Worm (Caenorhabditis elegans) whole organism, L4 larva: ENCODE results near the gene Y51A2B.5.
"Not testable (repeated sequence)": the region's sequence is repeated elsewhere in the genome, so short reads cannot be mapped to it uniquely, and the experiment has no call there.

ENCODE experiments used
- F26F4.8 ChIP-seq: fragments of 200-800 bp; sonication (Bioruptor generic); conservative IDR thresholded peaks from 2 replicates; pipeline ENCODE4 v1.3.6; 2022; ENCODE audit warnings: missing genetic modification characterization, missing compliant biosample characterization
- F44E2.7 ChIP-seq: fragments of 200-800 bp; sonication (Bioruptor generic); IDR thresholded peaks from 2 replicates; pipeline ENCODE4 v2.1.2; 2022; ENCODE audit warnings: missing genetic modification characterization, missing compliant biosample characterization
- F49E8.2 ChIP-seq: sonication (generic microtip); optimal IDR thresholded peaks from 2 replicates; lab custom pipeline; 2016; ENCODE audit warnings: missing compliant biosample characterization, mild to moderate bottlenecking, missing genetic modification characterization, borderline replicate concordance
- R02D3.7 ChIP-seq: fragments of 150-350 bp; sonication (generic microtip); optimal IDR thresholded peaks from 3 replicates; lab custom pipeline; 2014; ENCODE audit warnings: missing biosample characterization, missing genetic modification characterization
- T20F7.1 ChIP-seq: fragments of 200-800 bp; sonication (Bioruptor generic); optimal IDR thresholded peaks from 2 replicates; lab custom pipeline; 2018; ENCODE audit warnings: mild to moderate bottlenecking, missing genetic modification characterization, missing compliant biosample characterization
- T26A8.4 ChIP-seq: fragments of 200-800 bp; sonication (Bioruptor generic); IDR thresholded peaks from 2 replicates; pipeline ENCODE4 v1.3.6; 2022; ENCODE audit warnings: missing genetic modification characterization, missing compliant biosample characterization
- Y5F2A.4 ChIP-seq: fragments of 200-800 bp; sonication (Bioruptor generic); optimal IDR thresholded peaks from 2 replicates; lab custom pipeline; 2018; ENCODE audit warnings: mild to moderate bottlenecking, missing genetic modification characterization, missing compliant biosample characterization
- ZK337.2 ChIP-seq: fragments of 200-800 bp; sonication (Bioruptor generic); IDR thresholded peaks from 2 replicates; pipeline ENCODE4 v1.3.6; 2022; ENCODE audit warnings: missing genetic modification reagents, missing genetic modification characterization, missing compliant biosample characterization
- aha-1 ChIP-seq: fragments of 150-350 bp; peaks from one replicate; lab custom pipeline; 2014; ENCODE audit warnings: missing biosample characterization, missing genetic modification characterization
- aly-2 ChIP-seq: sonication (generic microtip); optimal IDR thresholded peaks from 2 replicates; lab custom pipeline; 2018; ENCODE audit warnings: missing biosample characterization, missing genetic modification characterization
- ama-1 ChIP-seq: fragments of 150-350 bp; optimal IDR thresholded peaks from 2 replicates; lab custom pipeline; 2014; ENCODE audit warnings: inconsistent platforms, mixed read lengths
- arid-1 ChIP-seq: fragments of 200-800 bp; sonication (Bioruptor generic); conservative IDR thresholded peaks from 2 replicates; pipeline ENCODE4 v1.3.6; 2022; ENCODE audit warnings: missing genetic modification reagents, missing genetic modification characterization, missing compliant biosample characterization
- attf-4 ChIP-seq: sonication (generic microtip); optimal IDR thresholded peaks from 3 replicates; lab custom pipeline; 2017; ENCODE audit warnings: missing biosample characterization, missing genetic modification characterization
- ceh-20 ChIP-seq: fragments of 200-800 bp; sonication (Bioruptor generic); IDR thresholded peaks from 2 replicates; pipeline ENCODE4 v1.3.6; 2022; ENCODE audit warnings: missing genetic modification reagents, missing genetic modification characterization, missing compliant biosample characterization
- ceh-28 ChIP-seq: fragments of 150-350 bp; optimal IDR thresholded peaks from 2 replicates; lab custom pipeline; 2014; ENCODE audit warnings: missing biosample characterization, missing genetic modification reagents, missing genetic modification characterization
- ceh-62 ChIP-seq: sonication (generic microtip); optimal IDR thresholded peaks from 2 replicates; lab custom pipeline; 2017; ENCODE audit warnings: missing biosample characterization, missing genetic modification characterization
- cey-2 ChIP-seq: sonication (generic microtip); optimal IDR thresholded peaks from 3 replicates; lab custom pipeline; 2017; ENCODE audit warnings: missing genetic modification characterization, mild to moderate bottlenecking, missing compliant biosample characterization, antibody characterized with exemption, borderline replicate concordance; ENCODE audit not compliant: insufficient read depth
- daf-16 ChIP-seq, 3 experiments: sonication (generic microtip); optimal IDR thresholded peaks; 2 replicates each; lab custom pipeline; 2016 to 2017; ENCODE audit warnings: missing genetic modification characterization in 3 of 3, missing genetic modification reagents in 3 of 3, mild to moderate bottlenecking in 2 of 3, missing compliant biosample characterization in 2 of 3, missing biosample characterization in 1 of 3, moderate library complexity in 1 of 3
- dmd-6 ChIP-seq: fragments of 200-800 bp; sonication (Bioruptor generic); IDR thresholded peaks from 2 replicates; pipeline ENCODE4 v1.3.6; 2022; ENCODE audit warnings: missing genetic modification reagents, missing genetic modification characterization, missing compliant biosample characterization
- duxl-1 ChIP-seq: sonication (generic microtip); optimal IDR thresholded peaks from 2 replicates; lab custom pipeline; 2016; ENCODE audit warnings: mild to moderate bottlenecking, missing genetic modification characterization, moderate library complexity, missing compliant biosample characterization; ENCODE audit not compliant: poor library complexity
- dve-1 ChIP-seq: sonication (generic microtip); optimal IDR thresholded peaks from 2 replicates; lab custom pipeline; 2017; ENCODE audit warnings: antibody characterized with exemption, mild to moderate bottlenecking, missing genetic modification characterization, missing compliant biosample characterization; ENCODE audit not compliant: insufficient read depth
- egl-43 ChIP-seq: fragments of 200-800 bp; sonication (Bioruptor generic); IDR thresholded peaks from 2 replicates; pipeline ENCODE4 v1.3.6; 2022; ENCODE audit warnings: missing genetic modification reagents, missing genetic modification characterization, missing compliant biosample characterization
- hlh-11 ChIP-seq: fragments of 200-800 bp; sonication (Bioruptor generic); optimal IDR thresholded peaks from 2 replicates; lab custom pipeline; 2018; ENCODE audit warnings: mild to moderate bottlenecking, missing genetic modification characterization, missing compliant biosample characterization
- lim-7 ChIP-seq: fragments of 200-800 bp; sonication (Bioruptor generic); IDR thresholded peaks from 2 replicates; pipeline ENCODE4 v1.3.6; 2022; ENCODE audit warnings: missing genetic modification characterization, missing compliant biosample characterization
- lin-13 ChIP-seq: fragments of 150-350 bp; optimal IDR thresholded peaks from 2 replicates; lab custom pipeline; 2014; ENCODE audit warnings: missing biosample characterization, missing genetic modification reagents, missing genetic modification characterization
- lin-38 ChIP-seq: fragments of 200-800 bp; sonication (Bioruptor generic); IDR thresholded peaks from 2 replicates; pipeline ENCODE4 v1.3.6; 2022; ENCODE audit warnings: missing genetic modification reagents, missing genetic modification characterization, missing compliant biosample characterization
- mdt-29 ChIP-seq: fragments of 200-800 bp; sonication (Bioruptor generic); IDR thresholded peaks from 2 replicates; pipeline ENCODE4 v1.3.6; 2022; ENCODE audit warnings: missing genetic modification reagents, missing genetic modification characterization, missing compliant biosample characterization
- nhr-10 ChIP-seq: fragments of 150-350 bp; optimal IDR thresholded peaks from 2 replicates; lab custom pipeline; 2014; ENCODE audit warnings: missing biosample characterization, missing genetic modification characterization
- nhr-111 ChIP-seq: fragments of 200-800 bp; sonication (Bioruptor generic); optimal IDR thresholded peaks from 2 replicates; lab custom pipeline; 2018; ENCODE audit warnings: mild to moderate bottlenecking, missing genetic modification characterization, missing compliant biosample characterization
- nhr-237 ChIP-seq: sonication (generic microtip); optimal IDR thresholded peaks from 2 replicates; lab custom pipeline; 2017; ENCODE audit warnings: missing biosample characterization, missing genetic modification characterization
- nhr-41 ChIP-seq: fragments of 200-800 bp; sonication (Bioruptor generic); IDR thresholded peaks from 2 replicates; pipeline ENCODE4 v1.3.6; 2022; ENCODE audit warnings: missing genetic modification reagents, missing genetic modification characterization, missing compliant biosample characterization
- nhr-76 ChIP-seq: fragments of 150-350 bp; optimal IDR thresholded peaks from 2 replicates; lab custom pipeline; 2014; ENCODE audit warnings: missing biosample characterization, missing genetic modification characterization
- nhr-77 ChIP-seq: fragments of 150-350 bp; optimal IDR thresholded peaks from 2 replicates; lab custom pipeline; 2014; ENCODE audit warnings: missing biosample characterization, missing genetic modification characterization
- pha-4 ChIP-seq, 2 experiments: fragments of 150-350 bp in 1 of 2; fragments of 200-800 bp in 1 of 2; sonication (Bioruptor generic) in 1 of 2; IDR thresholded peaks in 1 of 2; optimal IDR thresholded peaks in 1 of 2; 2 replicates each; pipeline versions ENCODE4 v1.3.6 to Lab custom; 2014 to 2022; ENCODE audit warnings: missing genetic modification characterization in 2 of 2, missing genetic modification reagents in 2 of 2, missing biosample characterization in 1 of 2, missing compliant biosample characterization in 1 of 2
- php-3 ChIP-seq: fragments of 200-800 bp; sonication (Bioruptor generic); IDR thresholded peaks from 2 replicates; pipeline ENCODE4 v1.3.6; 2022; ENCODE audit warnings: missing genetic modification reagents, missing genetic modification characterization, missing compliant biosample characterization
- rbr-2 ChIP-seq: sonication (generic microtip); optimal IDR thresholded peaks from 2 replicates; lab custom pipeline; 2016; ENCODE audit warnings: missing genotype, missing genetic modification characterization, missing compliant biosample characterization
- saeg-2 ChIP-seq: fragments of 200-800 bp; sonication (Bioruptor generic); IDR thresholded peaks from 2 replicates; pipeline ENCODE4 v1.3.6; 2022; ENCODE audit warnings: missing genetic modification reagents, missing genetic modification characterization, missing compliant biosample characterization
- set-16 ChIP-seq: fragments of 200-800 bp; sonication (Bioruptor generic); IDR thresholded peaks from 2 replicates; pipeline ENCODE4 v1.3.6; 2022; ENCODE audit warnings: missing genetic modification reagents, missing genetic modification characterization, missing compliant biosample characterization
- snpc-1.2 ChIP-seq: fragments of 200-800 bp; sonication (Bioruptor generic); IDR thresholded peaks from 2 replicates; pipeline ENCODE4 v1.3.6; 2022; ENCODE audit warnings: missing genetic modification reagents, missing genetic modification characterization, missing compliant biosample characterization
- tra-1 ChIP-seq: fragments of 200-800 bp; sonication (Bioruptor generic); IDR thresholded peaks from 2 replicates; pipeline ENCODE4 v1.3.6; 2022; ENCODE audit warnings: missing genetic modification reagents, missing genetic modification characterization, missing compliant biosample characterization
- unc-130 ChIP-seq: sonication (generic microtip); optimal IDR thresholded peaks from 2 replicates; lab custom pipeline; 2016; ENCODE audit warnings: missing genetic modification reagents, missing genetic modification characterization, missing compliant biosample characterization
- ztf-11 ChIP-seq: fragments of 150-350 bp; optimal IDR thresholded peaks from 2 replicates; lab custom pipeline; 2014; ENCODE audit warnings: missing biosample characterization, missing genetic modification characterization

Y51A2B.5 gene

DNA sequence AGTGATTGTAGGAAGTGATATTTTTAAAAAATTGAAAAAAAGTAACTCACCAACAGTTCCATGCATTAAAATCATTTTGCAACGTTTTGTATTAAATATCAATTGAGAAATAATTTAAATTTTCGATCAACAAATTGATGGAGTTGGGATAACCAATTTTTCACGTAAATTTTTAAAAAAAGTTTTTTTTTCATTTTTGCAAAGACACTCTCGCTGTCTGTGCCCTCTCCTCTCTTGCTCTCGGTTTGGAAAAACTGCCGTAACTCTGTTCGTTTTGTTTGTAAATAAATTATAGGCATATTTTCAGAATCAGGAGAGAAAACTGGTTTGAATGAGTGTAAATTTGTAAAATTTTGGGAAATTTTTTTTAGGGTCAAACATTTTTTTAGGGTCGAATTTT, 8.7 kb downstream of the Y51A2B.5 start, which contains the start of gene Y51A2B.16:
Gene Y51A2B.16 (minus strand): TSS at position 101 of the 400 bp plus-strand sequence.
- TF ChIP-seq ama-1 (lab: Kevin White, UChicago), result no peak
- TF ChIP-seq aly-2, result no peak
- no peak for TF ChIP-seq T20F7.1 (GFP tag; lab: Kevin White, UChicago)
- no peak for TF ChIP-seq mdt-29 (GFP tag; lab: Robert Waterston, UW)
- TF ChIP-seq nhr-76 (tag; lab: Kevin White, UChicago), result no peak
- TF ChIP-seq saeg-2 (GFP tag; lab: Robert Waterston, UW), result no peak
- TF ChIP-seq, all 104 proteins: peak for 0

DNA sequence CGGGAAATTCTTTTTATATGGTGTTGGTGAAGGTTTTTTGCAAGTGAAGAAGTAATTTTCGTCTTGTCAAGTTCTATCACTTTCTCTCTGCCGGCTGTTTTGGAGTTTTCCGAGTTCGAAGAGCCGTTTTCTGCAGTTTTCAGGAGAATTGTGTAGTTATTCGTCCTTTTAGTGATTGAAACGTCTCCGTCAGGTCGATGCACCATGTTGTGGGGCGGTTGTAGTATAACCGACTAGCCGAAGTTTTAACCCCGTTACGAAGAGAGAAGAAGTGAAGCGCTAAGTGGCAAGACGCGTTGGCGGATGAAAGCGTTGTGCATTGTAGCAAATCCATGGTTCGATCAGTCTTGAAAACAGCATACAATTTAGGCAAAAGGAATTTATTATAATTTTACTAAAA, 13.7 kb downstream of the Y51A2B.5 start:
- no peak for TF ChIP-seq T20F7.1 (GFP tag; lab: Kevin White, UChicago)
- no peak for TF ChIP-seq nhr-237 (tag; lab: Kevin White, UChicago)
- TF ChIP-seq aha-1 (tag; lab: Kevin White, UChicago), result peak; percentile 4
- no peak for TF ChIP-seq ztf-11
- TF ChIP-seq pha-4 (GFP tag; IDR thresholded peaks at IDR 0.05; lab: Robert Waterston, UW), result no peak
- no peak for TF ChIP-seq pha-4 (tag; optimal IDR thresholded peaks at IDR 0.05; lab: Kevin White, UChicago)
- TF ChIP-seq Y5F2A.4 (GFP tag; lab: Kevin White, UChicago), result no peak

- not testable (repeated sequence) for TF ChIP-seq lin-38; set-16 (GFP tag; lab: Robert Waterston, UW); ZK337.2 (GFP tag; lab: Robert Waterston, UW)
Measured at ce11 chrV:18404767-18405166, 15.7 kb downstream of the Y51A2B.5 start, which contains the start of gene srh-209. TSS of gene srh-209 (minus strand) at chrV:18404867.

DNA sequence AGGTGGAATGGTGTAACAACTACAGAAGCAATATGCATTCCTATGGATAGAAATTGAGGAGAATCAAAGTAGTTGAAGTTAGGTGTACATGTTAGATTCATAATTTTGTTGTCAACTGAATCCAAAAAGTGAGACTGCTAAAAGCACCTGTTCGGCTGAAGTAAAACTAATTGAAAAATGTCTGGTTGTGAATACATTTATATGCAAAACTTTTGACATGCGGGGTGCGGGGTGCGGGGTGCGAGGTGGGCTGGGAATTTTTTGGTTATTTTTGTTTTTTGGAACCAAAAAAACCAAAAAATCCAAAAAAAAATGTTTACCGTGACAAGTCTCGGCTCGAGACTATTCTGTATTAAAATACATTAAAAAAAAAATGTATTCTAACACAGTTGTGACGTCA, 21.1 kb downstream of the Y51A2B.5 start, which contains the start of gene srh-207:
Gene srh-207 (minus strand): TSS at position 101 of the 400 bp plus-strand sequence.
- no peak for TF ChIP-seq ceh-62
- no peak for TF ChIP-seq tra-1
- no peak for TF ChIP-seq daf-16 (GFP tag; optimal IDR thresholded peaks at IDR 0.05; lab: Kevin White, UChicago)
- no peak for TF ChIP-seq daf-16 (tag; optimal IDR thresholded peaks at IDR 0.05; lab: Kevin White, UChicago)
- no peak for TF ChIP-seq nhr-111
- TF ChIP-seq rbr-2 (tag; lab: Kevin White, UChicago), result no peak
- no peak for TF ChIP-seq cey-2
- no peak for TF ChIP-seq attf-4
- TF ChIP-seq duxl-1 (tag; lab: Kevin White, UChicago), result no peak
- no peak for TF ChIP-seq saeg-2 (GFP tag; lab: Robert Waterston, UW)
- no peak for TF ChIP-seq set-16 (GFP tag; lab: Robert Waterston, UW)
- no peak for TF ChIP-seq arid-1 (GFP tag; lab: Robert Waterston, UW)
- no peak for TF ChIP-seq nhr-10 (tag; lab: Kevin White, UChicago)
- no peak for TF ChIP-seq lin-13 (GFP tag; lab: Kevin White, UChicago)
- TF ChIP-seq snpc-1.2 (GFP tag; lab: Robert Waterston, UW), result no peak
- TF ChIP-seq nhr-77 (tag; lab: Kevin White, UChicago), result no peak
- no peak for TF ChIP-seq dmd-6
- TF ChIP-seq nhr-41 (GFP tag; lab: Robert Waterston, UW), result no peak
- TF ChIP-seq R02D3.7 (tag; lab: Kevin White, UChicago), result no peak
- TF ChIP-seq, all 104 proteins: peak for 0

ce11 chrV:18412351-18412750, 23.3 kb downstream of the Y51A2B.5 start:
- TF ChIP-seq T26A8.4 (GFP tag; lab: Robert Waterston, UW) (no peak), daf-16 (GFP tag; optimal IDR thresholded peaks at IDR 0.05; lab: Kevin White, UChicago) (peak in 1 of 2 experiments; percentile 44), daf-16 (tag; optimal IDR thresholded peaks at IDR 0.05; lab: Kevin White, UChicago) (peak; percentile 54), F49E8.2 (tag; lab: Kevin White, UChicago) (peak; percentile 10), snpc-1.2 (GFP tag; lab: Robert Waterston, UW) (peak; percentile 70), ceh-20 (0 out of 2 replicates have a peak, but pooled peaks have one; percentile 40), egl-43 (GFP tag; lab: Robert Waterston, UW) (peak; percentile 73), dmd-6 (peak; percentile 36; the same call in 1 of the 2 replicates), ZK337.2 (GFP tag; lab: Robert Waterston, UW) (0 out of 2 replicates have a peak, but pooled peaks have one; percentile 23), duxl-1 (tag; lab: Kevin White, UChicago) (peak; percentile 80), php-3 (GFP tag; lab: Robert Waterston, UW) (peak; percentile 20; the same call in 1 of the 2 replicates), hlh-11 (tag; lab: Kevin White, UChicago) (peak; percentile 0), lim-7 (GFP tag; lab: Robert Waterston, UW) (peak; percentile 79), unc-130 (peak; percentile 38), dve-1 (tag; lab: Kevin White, UChicago) (no peak), F26F4.8 (GFP tag; lab: Robert Waterston, UW) (peak; percentile 59; the same call in 1 of the 2 replicates), F44E2.7 (GFP tag; lab: Robert Waterston, UW) (no peak), ceh-28 (tag; lab: Kevin White, UChicago) (no peak)
